Fruit fly (Drosophila melanogaster): Measurements from ENCODE around the gene RpL22.

The RpL22 gene

dm6 chrX:755642-756332 lies 9.1 kb downstream of the RpL22 start (continued):
- TF ChIP-seq Sry-δ (GFP tag; optimal IDR thresholded peaks at IDR 0.05) (peak; percentile 52), CG12299 (tag; optimal IDR thresholded peaks at IDR 0.05) (peak; percentile 70), ttk (GFP tag; IDR thresholded peaks at IDR 0.05) (peak; percentile 62), CG14014 (GFP tag; IDR thresholded peaks at IDR 0.05) (peak; percentile 87), Asciz (GFP tag; optimal IDR thresholded peaks at IDR 0.05) (peak; percentile 50), psq (GFP tag; optimal IDR thresholded peaks at IDR 0.05) (peak; percentile 24), CG2199 (GFP tag; IDR thresholded peaks at IDR 0.05) (0 out of 3 replicates have a peak, but pooled peaks have one; percentile 79), HLH54F (GFP tag; optimal IDR thresholded peaks at IDR 0.05) (peak; percentile 91), nom (GFP tag; optimal IDR thresholded peaks at IDR 0.05) (peak; percentile 79), gce (GFP tag; IDR thresholded peaks at IDR 0.05) (peak; percentile 70; the same call in 1 of the 3 replicates), TFAM (GFP tag; optimal IDR thresholded peaks at IDR 0.05) (no peak), lov (optimal IDR thresholded peaks at IDR 0.05) (no peak), lov (GFP tag; IDR thresholded peaks at IDR 0.05) (no peak), HmgZ (tag; optimal IDR thresholded peaks at IDR 0.05) (peak; percentile 93), en (GFP tag; optimal IDR thresholded peaks at IDR 0.05) (no peak), Elba2 (GFP tag; optimal IDR thresholded peaks at IDR 0.05) (no peak), Drgx (GFP tag; IDR thresholded peaks at IDR 0.05) (peak; percentile 95), CG4424 (GFP tag; optimal IDR thresholded peaks at IDR 0.05) (peak; percentile 72), CG10979 (tag; optimal IDR thresholded peaks at IDR 0.05) (peak; percentile 60), ham (GFP tag; IDR thresholded peaks at IDR 0.05) (peak; percentile 58; the same call in 1 of the 2 replicates), MTF-1 (GFP tag; optimal IDR thresholded peaks at IDR 0.05; ENCODE audit: borderline replicate concordance) (peak; percentile 64), tgo (GFP tag; IDR thresholded peaks at IDR 0.05) (peak; percentile 85), CG11696 (GFP tag; IDR thresholded peaks at IDR 0.05) (peak; percentile 70), CG2120 (GFP tag; optimal IDR thresholded peaks at IDR 0.05) (peak; percentile 98), Eip74EF (GFP tag; optimal IDR thresholded peaks at IDR 0.05) (peak in 1 of 2 experiments; percentile 45), CG4820 (GFP tag; optimal IDR thresholded peaks at IDR 0.05) (peak; percentile 64), ftz-f1 (GFP tag; optimal IDR thresholded peaks at IDR 0.05) (peak; percentile 83), CG4360 (GFP tag; IDR thresholded peaks at IDR 0.05) (peak; percentile 40; the same call in 1 of the 2 replicates), gcm2 (GFP tag; optimal IDR thresholded peaks at IDR 0.05) (peak; percentile 78), CG32772 (GFP tag; IDR thresholded peaks at IDR 0.05) (peak; percentile 76), CG13424 (tag; optimal IDR thresholded peaks at IDR 0.05) (peak; percentile 75), salm (tag; optimal IDR thresholded peaks at IDR 0.05) (peak; percentile 44), slp2 (GFP tag; optimal IDR thresholded peaks at IDR 0.05) (peak; percentile 66), gt (GFP tag; IDR thresholded peaks at IDR 0.05) (no peak), ro (GFP tag; IDR thresholded peaks at IDR 0.05) (no peak), PHDP (tag; optimal IDR thresholded peaks at IDR 0.05) (peak; percentile 87), dpn (GFP tag; optimal IDR thresholded peaks at IDR 0.05) (peak; percentile 82 to 90), CG6791 (GFP tag; IDR thresholded peaks at IDR 0.05; ENCODE audit: partially characterized antibody) (no peak), Hand (GFP tag; optimal IDR thresholded peaks at IDR 0.05) (peak; percentile 87), tll (GFP tag; optimal IDR thresholded peaks at IDR 0.05) (no peak), Fer3 (tag; optimal IDR thresholded peaks at IDR 0.05) (peak; percentile 90), crp (GFP tag; optimal IDR thresholded peaks at IDR 0.05) (peak in 1 of 2 experiments; percentile 7), ssp (GFP tag; IDR thresholded peaks at IDR 0.05) (peak; percentile 66), pho (GFP tag; optimal IDR thresholded peaks at IDR 0.05) (peak; percentile 94), Fer1 (GFP tag; optimal IDR thresholded peaks at IDR 0.05) (peak; percentile 88), pfk (GFP tag; optimal IDR thresholded peaks at IDR 0.05) (no peak), Kr (GFP tag; optimal IDR thresholded peaks at IDR 0.05) (no peak), BtbVII (GFP tag; optimal IDR thresholded peaks at IDR 0.05) (peak; percentile 89), Atf3 (GFP tag; optimal IDR thresholded peaks at IDR 0.05) (peak; percentile 63)
